Worm (Caenorhabditis elegans): ENCODE measurements around the gene T24C12.1.

The T24C12.1 gene

ce11 chrX:2216242-2216641 lies 17.0 kb downstream of the T24C12.1 start:
- TF ChIP-seq cebp-1 (GFP tag; IDR thresholded peaks at IDR 0.05) = no peak
- peak; percentile 53 for TF ChIP-seq cebp-1 (tag; optimal IDR thresholded peaks at IDR 0.05)
- no peak for TF ChIP-seq T07F8.4 (tag; optimal IDR thresholded peaks at IDR 0.05)
- TF ChIP-seq tbx-9 (tag; optimal IDR thresholded peaks at IDR 0.05; ENCODE audit: borderline replicate concordance) = no peak
- TF ChIP-seq atf-7 (tag; optimal IDR thresholded peaks at IDR 0.05) = no peak
- no peak for TF ChIP-seq F39B2.1 (GFP tag; IDR thresholded peaks at IDR 0.05)
- TF ChIP-seq lin-54 (GFP tag; optimal IDR thresholded peaks at IDR 0.05) = no peak
- TF ChIP-seq ztf-28 (GFP tag; IDR thresholded peaks at IDR 0.05) = no peak
- no peak for TF ChIP-seq Y56A3A.18 (GFP tag; IDR thresholded peaks at IDR 0.05)

DNA sequence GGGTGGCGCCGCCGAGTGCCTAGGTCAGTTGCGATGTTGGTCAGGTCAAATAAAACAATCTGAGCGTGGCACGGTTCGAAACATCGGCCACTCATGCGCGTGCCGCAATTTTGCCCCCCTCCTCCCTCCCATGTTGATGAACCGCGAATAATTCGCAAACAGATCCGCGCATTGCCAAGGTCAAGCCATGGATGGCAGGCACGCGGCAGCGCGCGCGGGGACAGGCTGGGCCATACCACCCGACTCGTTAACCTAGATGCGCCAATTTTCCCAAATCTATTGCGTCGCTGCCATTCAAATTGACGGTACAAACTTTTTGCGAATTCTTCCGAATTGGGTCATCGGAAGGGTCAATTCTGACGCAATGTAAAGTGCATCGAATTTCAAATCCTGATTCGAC lies 17.4 kb downstream of the T24C12.1 start:
- TF ChIP-seq T26A5.8 (tag; optimal IDR thresholded peaks at IDR 0.05) = no peak
- TF ChIP-seq ceh-27 (GFP tag; optimal IDR thresholded peaks at IDR 0.05) = peak; percentile 34
- TF ChIP-seq athp-1 (tag; optimal IDR thresholded peaks at IDR 0.05) = no peak
- 0 out of 2 replicates have a peak, but pooled peaks have one; percentile 44 for TF ChIP-seq sea-2 (GFP tag; IDR thresholded peaks at IDR 0.05)
- TF ChIP-seq egl-18 (GFP tag; IDR thresholded peaks at IDR 0.05) = no peak
- no peak for TF ChIP-seq zim-3 (tag; optimal IDR thresholded peaks at IDR 0.05)
- no peak for TF ChIP-seq lin-35 (GFP tag; optimal IDR thresholded peaks at IDR 0.05)
- TF ChIP-seq ztf-3 (GFP tag; optimal IDR thresholded peaks at IDR 0.05) = no peak
- TF ChIP-seq zfh-2 (GFP tag; conservative IDR thresholded peaks at IDR 0.05) = peak; percentile 81
- no peak for TF ChIP-seq him-1 (tag; optimal IDR thresholded peaks at IDR 0.05)
- peak; percentile 62; the same call in 1 of the 2 replicates for TF ChIP-seq egrh-3 (GFP tag; IDR thresholded peaks at IDR 0.05)
- TF ChIP-seq somi-1 (GFP tag; optimal IDR thresholded peaks at IDR 0.05) = no peak
- TF ChIP-seq ZK185.1 (tag; optimal IDR thresholded peaks at IDR 0.05; ENCODE audit: poor library complexity, severe bottlenecking) = no peak
- no peak for TF ChIP-seq ceh-100 (GFP tag; IDR thresholded peaks at IDR 0.05)
- no peak for TF ChIP-seq nfya-1 (tag; optimal IDR thresholded peaks at IDR 0.05; ENCODE audit: borderline replicate concordance, insufficient read depth)
- no peak for TF ChIP-seq rec-8 (tag; optimal IDR thresholded peaks at IDR 0.05)
- no peak for TF ChIP-seq snpc-1.1 (tag; optimal IDR thresholded peaks at IDR 0.05; ENCODE audit: insufficient read depth)
- TF ChIP-seq xnd-1 (tag; optimal IDR thresholded peaks at IDR 0.05) = no peak
- TF ChIP-seq B0035.1 (tag; optimal IDR thresholded peaks at IDR 0.05) = no peak
- 0 out of 2 replicates have a peak, but pooled peaks have one; percentile 50 for TF ChIP-seq ztf-25 (GFP tag; IDR thresholded peaks at IDR 0.05)
- no peak for TF ChIP-seq K12H6.12 (tag; optimal IDR thresholded peaks at IDR 0.05)
- no peak for TF ChIP-seq let-526 (GFP tag; IDR thresholded peaks at IDR 0.05)
- TF ChIP-seq cebp-2 (GFP tag; IDR thresholded peaks at IDR 0.05) = no peak
- no peak for TF ChIP-seq lag-1 (GFP tag; IDR thresholded peaks at IDR 0.05)
- TF ChIP-seq die-1 (tag; optimal IDR thresholded peaks at IDR 0.05) = no peak
- no peak for TF ChIP-seq F39B2.1 (GFP tag; IDR thresholded peaks at IDR 0.05)
- no peak for TF ChIP-seq dox-1 (GFP tag; IDR thresholded peaks at IDR 0.05)
- TF ChIP-seq Y79H2A.3 (GFP tag; conservative IDR thresholded peaks at IDR 0.05) = no peak
- TF ChIP-seq F37B4.10 (GFP tag; IDR thresholded peaks at IDR 0.05) = no peak
- no peak for TF ChIP-seq D2030.7 (GFP tag; IDR thresholded peaks at IDR 0.05)
- no peak for TF ChIP-seq pha-4 (tag; optimal IDR thresholded peaks at IDR 0.05)
- TF ChIP-seq F52B5.7 (tag; optimal IDR thresholded peaks at IDR 0.05) = no peak
- TF ChIP-seq hsf-1 (GFP tag; IDR thresholded peaks at IDR 0.05) = no peak
- TF ChIP-seq attf-5 (GFP tag; optimal IDR thresholded peaks at IDR 0.05) = no peak
- TF ChIP-seq lin-54 (GFP tag; optimal IDR thresholded peaks at IDR 0.05) = no peak
- TF ChIP-seq Y67H2A.10 (GFP tag; conservative IDR thresholded peaks at IDR 0.05) = no peak
- TF ChIP-seq nfyb-1 (GFP tag; IDR thresholded peaks at IDR 0.05) = 0 out of 2 replicates have a peak, but pooled peaks have one; percentile 39
- 0 out of 2 replicates have a peak, but pooled peaks have one; percentile 13 for TF ChIP-seq C06A6.2 (GFP tag; conservative IDR thresholded peaks at IDR 0.05)
- TF ChIP-seq mel-28 (tag; optimal IDR thresholded peaks at IDR 0.05; ENCODE audit: borderline replicate concordance) = no peak
- TF ChIP-seq madf-6 (GFP tag; IDR thresholded peaks at IDR 0.05) = 0 out of 2 replicates have a peak, but pooled peaks have one; percentile 15

Measured in whole organism, young adult.